Worm (Caenorhabditis elegans): ENCODE measurements around the gene Y82E9BL.18.

DNA sequence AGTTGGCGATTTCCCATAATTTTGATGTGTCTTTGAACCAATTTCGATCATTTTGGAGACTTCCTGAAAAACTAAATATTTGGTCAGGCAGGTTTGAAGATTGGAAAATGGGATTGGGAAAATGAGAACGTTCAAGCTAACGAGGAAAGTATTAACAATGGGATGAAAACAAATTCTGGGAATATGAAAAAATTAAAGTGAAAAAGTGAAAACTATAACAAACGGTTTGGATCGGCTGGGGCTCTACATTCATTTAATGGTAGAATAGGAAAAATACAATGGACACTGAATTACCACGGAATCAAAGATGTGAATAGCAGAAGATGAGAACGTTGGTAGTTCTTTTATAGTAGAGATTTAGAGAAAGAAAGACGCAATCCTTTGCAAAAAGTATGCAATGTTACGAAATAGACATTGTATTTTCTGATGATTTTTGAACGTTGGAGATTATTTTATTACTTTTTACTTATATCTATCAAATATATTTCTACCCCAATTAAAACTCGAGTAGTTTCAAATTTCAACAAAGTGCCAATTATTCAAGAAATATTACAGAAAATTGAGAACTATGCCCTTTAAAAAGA is 38.0 kb upstream of the Y82E9BL.18 start, which contains the start of gene fbxa-50:
- TF ChIP-seq ztf-11 (tag; optimal IDR thresholded peaks at IDR 0.05) (no peak), nhr-12 (tag; optimal IDR thresholded peaks at IDR 0.05) (no peak), skn-1 (tag; optimal IDR thresholded peaks at IDR 0.05) (no peak), sma-3 (GFP tag; optimal IDR thresholded peaks at IDR 0.05) (no peak), elt-3 (tag; optimal IDR thresholded peaks at IDR 0.05) (no peak), ztf-1 (GFP tag; conservative IDR thresholded peaks at IDR 0.05) (no peak), nhr-10 (tag; optimal IDR thresholded peaks at IDR 0.05) (no peak), nhr-11 (tag; optimal IDR thresholded peaks at IDR 0.05) (no peak), nhr-237 (tag; optimal IDR thresholded peaks at IDR 0.05) (no peak), unc-62 (GFP tag; optimal IDR thresholded peaks at IDR 0.05) (no peak)

Data from whole organism, L2 larva.